Worm (Caenorhabditis elegans) whole organism, late embryonic: ENCODE results near the gene dnj-23.

Source experiments
- C08G9.2 ChIP-seq: sonication (generic microtip); optimal IDR thresholded peaks from 2 replicates; lab custom pipeline; 2016; ENCODE audit warnings: mild to moderate bottlenecking, missing genetic modification characterization, moderate library complexity, missing compliant biosample characterization
- C38D4.7 ChIP-seq: fragments of 200-800 bp; sonication (Bioruptor generic); optimal IDR thresholded peaks from 2 replicates; lab custom pipeline; 2018; ENCODE audit warnings: mild to moderate bottlenecking, missing genetic modification characterization, moderate library complexity, missing compliant biosample characterization
- F13H6.1 ChIP-seq: sonication (generic microtip); optimal IDR thresholded peaks from 2 replicates; lab custom pipeline; 2016; ENCODE audit warnings: missing genetic modification characterization, missing compliant biosample characterization
- K02D7.2 ChIP-seq: sonication (generic microtip); optimal IDR thresholded peaks from 2 replicates; lab custom pipeline; 2017; ENCODE audit warnings: mild to moderate bottlenecking, missing genetic modification characterization, missing compliant biosample characterization
- ahr-1 ChIP-seq: sonication (generic microtip); optimal IDR thresholded peaks from 2 replicates; lab custom pipeline; 2016; ENCODE audit warnings: missing genetic modification characterization, missing compliant biosample characterization
- ama-1 ChIP-seq: fragments of 150-350 bp; optimal IDR thresholded peaks from 2 replicates; lab custom pipeline; 2014
- ceh-14 ChIP-seq: sonication (generic microtip); optimal IDR thresholded peaks from 2 replicates; lab custom pipeline; 2016; ENCODE audit warnings: missing genotype, missing genetic modification characterization, missing compliant biosample characterization
- ceh-18 ChIP-seq: sonication (generic microtip); optimal IDR thresholded peaks from 2 replicates; lab custom pipeline; 2016; ENCODE audit warnings: missing genetic modification characterization, missing compliant biosample characterization
- ceh-19 ChIP-seq: fragments of 200-800 bp; sonication (Bioruptor generic); optimal IDR thresholded peaks from 2 replicates; lab custom pipeline; 2018; ENCODE audit warnings: mild to moderate bottlenecking, missing genetic modification characterization, missing compliant biosample characterization
- ceh-2 ChIP-seq: sonication (generic microtip); optimal IDR thresholded peaks from 2 replicates; lab custom pipeline; 2016; ENCODE audit warnings: missing genotype, missing genetic modification characterization, missing compliant biosample characterization
- ceh-22 ChIP-seq: sonication (generic microtip); optimal IDR thresholded peaks from 2 replicates; lab custom pipeline; 2017; ENCODE audit warnings: missing biosample characterization, missing genetic modification characterization
- ceh-24 ChIP-seq: sonication (generic microtip); optimal IDR thresholded peaks from 2 replicates; lab custom pipeline; 2016; ENCODE audit warnings: mild to moderate bottlenecking, missing genetic modification characterization, missing compliant biosample characterization
- ceh-30 ChIP-seq: fragments of 150-350 bp; optimal IDR thresholded peaks from 2 replicates; lab custom pipeline; 2014; ENCODE audit warnings: missing biosample characterization, missing genetic modification characterization
- ceh-31 ChIP-seq: sonication (generic microtip); optimal IDR thresholded peaks from 2 replicates; lab custom pipeline; 2016; ENCODE audit warnings: missing genetic modification characterization, missing compliant biosample characterization
- ceh-34 ChIP-seq: sonication (generic microtip); optimal IDR thresholded peaks from 2 replicates; lab custom pipeline; 2016; ENCODE audit warnings: mild to moderate bottlenecking, missing genetic modification characterization, missing compliant biosample characterization
- ceh-45 ChIP-seq: fragments of 200-800 bp; sonication (Bioruptor generic); IDR thresholded peaks from 2 replicates; pipeline ENCODE4 v1.3.6; 2022; ENCODE audit warnings: missing genetic modification reagents, missing genetic modification characterization, missing compliant biosample characterization
- ceh-48 ChIP-seq: sonication (generic microtip); optimal IDR thresholded peaks from 2 replicates; lab custom pipeline; 2016; ENCODE audit warnings: missing genetic modification characterization, inconsistent platforms, missing compliant biosample characterization
- ceh-6 ChIP-seq: fragments of 200-800 bp; sonication (Bioruptor generic); optimal IDR thresholded peaks from 2 replicates; lab custom pipeline; 2018; ENCODE audit warnings: mild to moderate bottlenecking, missing genetic modification characterization, missing compliant biosample characterization
- ceh-9 ChIP-seq: sonication (generic microtip); optimal IDR thresholded peaks from 2 replicates; lab custom pipeline; 2016; ENCODE audit warnings: mild to moderate bottlenecking, missing genetic modification characterization, inconsistent platforms, missing compliant biosample characterization
- che-1 ChIP-seq: sonication (generic microtip); optimal IDR thresholded peaks from 2 replicates; lab custom pipeline; 2016; ENCODE audit warnings: mild to moderate bottlenecking, missing genetic modification characterization, missing compliant biosample characterization
- elt-4 ChIP-seq: sonication (generic microtip); optimal IDR thresholded peaks from 2 replicates; lab custom pipeline; 2016; ENCODE audit warnings: missing genetic modification characterization, missing compliant biosample characterization
- ets-4 ChIP-seq: sonication (generic microtip); optimal IDR thresholded peaks from 2 replicates; lab custom pipeline; 2016; ENCODE audit warnings: missing genetic modification characterization, missing compliant biosample characterization
- fax-1 ChIP-seq: sonication (generic microtip); optimal IDR thresholded peaks from 2 replicates; lab custom pipeline; 2016; ENCODE audit warnings: missing genotype, missing genetic modification characterization, missing compliant biosample characterization
- fkh-10 ChIP-seq: fragments of 150-350 bp; optimal IDR thresholded peaks from 2 replicates; lab custom pipeline; 2014; ENCODE audit warnings: missing biosample characterization, missing genetic modification reagents, missing genetic modification characterization
- hlh-13 ChIP-seq: fragments of 200-800 bp; sonication (Bioruptor generic); optimal IDR thresholded peaks from 2 replicates; lab custom pipeline; 2018; ENCODE audit warnings: mild to moderate bottlenecking, missing genetic modification characterization, missing compliant biosample characterization
- hlh-8 ChIP-seq: sonication (generic microtip); optimal IDR thresholded peaks from 2 replicates; lab custom pipeline; 2016; ENCODE audit warnings: missing genotype, missing genetic modification characterization, missing compliant biosample characterization
- lim-6 ChIP-seq: sonication (generic microtip); optimal IDR thresholded peaks from 2 replicates; lab custom pipeline; 2016; ENCODE audit warnings: missing genetic modification characterization, missing compliant biosample characterization
- nfya-1 ChIP-seq: sonication (generic microtip); optimal IDR thresholded peaks from 2 replicates; lab custom pipeline; 2017; ENCODE audit warnings: missing genetic modification characterization, mild to moderate bottlenecking, missing compliant biosample characterization, antibody characterized with exemption, moderate library complexity
- nhr-232 ChIP-seq: sonication (generic microtip); optimal IDR thresholded peaks from 2 replicates; lab custom pipeline; 2016; ENCODE audit warnings: missing genetic modification characterization, missing compliant biosample characterization
- npax-4 ChIP-seq: sonication (generic microtip); optimal IDR thresholded peaks from 2 replicates; lab custom pipeline; 2016; ENCODE audit warnings: missing genetic modification characterization, missing compliant biosample characterization
- pag-3 ChIP-seq: sonication (generic microtip); optimal IDR thresholded peaks from 2 replicates; lab custom pipeline; 2016; ENCODE audit warnings: missing compliant biosample characterization, missing genetic modification characterization, borderline replicate concordance
- pax-1 ChIP-seq: fragments of 150-350 bp; optimal IDR thresholded peaks from 2 replicates; lab custom pipeline; 2014; ENCODE audit warnings: missing biosample characterization, missing genetic modification characterization
- pqm-1 ChIP-seq: sonication (generic microtip); optimal IDR thresholded peaks from 2 replicates; lab custom pipeline; 2016; ENCODE audit warnings: missing genetic modification characterization, missing compliant biosample characterization
- pros-1 ChIP-seq: fragments of 150-350 bp; optimal IDR thresholded peaks from 2 replicates; lab custom pipeline; 2014; ENCODE audit warnings: missing biosample characterization, missing genetic modification reagents, missing genetic modification characterization
- rnt-1 ChIP-seq: sonication (generic microtip); optimal IDR thresholded peaks from 2 replicates; lab custom pipeline; 2016; ENCODE audit warnings: missing genetic modification characterization, missing compliant biosample characterization
- sox-2 ChIP-seq: fragments of 200-800 bp; sonication (Bioruptor generic); IDR thresholded peaks from 2 replicates; pipeline ENCODE4 v1.3.6; 2022; ENCODE audit warnings: missing genetic modification reagents, missing genetic modification characterization, missing compliant biosample characterization
- sox-4 ChIP-seq: sonication (generic microtip); optimal IDR thresholded peaks from 2 replicates; lab custom pipeline; 2017; ENCODE audit warnings: mild to moderate bottlenecking, missing genetic modification characterization, inconsistent platforms, missing compliant biosample characterization
- unc-3 ChIP-seq, 2 experiments: fragments of 200-800 bp in 1 of 2; sonication (Bioruptor generic) in 1 of 2; sonication (generic microtip) in 1 of 2; conservative IDR thresholded peaks in 1 of 2; optimal IDR thresholded peaks in 1 of 2; 2 replicates each; pipeline versions ENCODE4 v1.3.6 to Lab custom; 2016 to 2022; ENCODE audit warnings: missing compliant biosample characterization in 2 of 2, missing genetic modification characterization in 2 of 2, missing genetic modification reagents in 1 of 2
- unc-42 ChIP-seq: sonication (generic microtip); optimal IDR thresholded peaks from 2 replicates; lab custom pipeline; 2016; ENCODE audit warnings: missing genotype, missing genetic modification characterization, missing compliant biosample characterization
- zip-5 ChIP-seq: sonication (generic microtip); optimal IDR thresholded peaks from 2 replicates; lab custom pipeline; 2016; ENCODE audit warnings: missing genetic modification characterization, missing compliant biosample characterization

Gene dnj-23

DNA sequence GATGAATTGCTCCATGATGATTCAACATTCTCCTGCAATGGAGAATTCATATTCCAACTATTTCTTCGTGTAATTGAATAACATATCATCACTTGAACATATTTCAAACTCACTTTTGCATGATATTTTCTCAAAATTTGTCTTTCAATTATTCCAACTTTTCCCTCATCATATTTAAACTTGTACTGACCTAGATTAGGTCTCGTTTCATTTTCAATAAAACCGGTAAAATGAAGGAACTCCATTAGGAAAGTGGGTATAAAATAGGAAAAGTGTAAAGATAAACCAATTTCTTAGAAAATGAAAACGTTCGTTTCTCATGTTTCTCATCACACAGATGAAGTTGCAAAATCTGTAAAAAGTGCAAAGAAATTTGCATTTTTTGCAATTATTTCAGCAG is 43.8 kb upstream of the dnj-23 start, which contains the start of gene col-78:
TSS of gene col-78 (plus strand) at position 301 of the 400 bp plus-strand sequence.
- TF ChIP-seq ama-1 (no peak), pag-3 (tag; lab: Kevin White, UChicago) (no peak), ceh-6 (no peak), zip-5 (no peak), C38D4.7 (GFP tag; lab: Kevin White, UChicago) (no peak), ceh-31 (tag; lab: Kevin White, UChicago) (no peak), sox-4 (tag; lab: Kevin White, UChicago) (no peak), C08G9.2 (tag; lab: Kevin White, UChicago) (no peak)

DNA sequence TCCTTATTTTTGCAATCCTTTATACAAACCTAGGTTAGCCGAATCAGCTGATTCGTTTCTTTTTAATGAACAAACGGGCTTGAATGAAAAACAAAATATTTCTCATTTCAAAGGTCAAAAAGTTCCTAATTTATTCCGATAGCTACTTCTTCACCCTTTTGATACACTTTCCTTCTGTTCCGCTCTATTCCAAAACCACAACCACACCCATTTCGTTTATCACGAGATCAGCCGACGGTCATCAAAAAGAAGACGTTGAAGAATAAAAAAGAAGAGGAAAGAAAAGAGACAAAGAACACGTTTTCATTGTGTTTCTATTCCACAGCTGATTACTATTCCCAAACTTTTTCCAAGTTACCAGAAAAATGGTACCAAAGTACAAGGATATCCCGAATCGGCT is 39.7 kb upstream of the dnj-23 start:
- TF ChIP-seq unc-42 (tag; lab: Kevin White, UChicago): no peak
- no peak for TF ChIP-seq elt-4
- TF ChIP-seq pqm-1 (tag; lab: Kevin White, UChicago): no peak
- no peak for TF ChIP-seq ahr-1 (tag; lab: Kevin White, UChicago)
- no peak for TF ChIP-seq ceh-22
- no peak for TF ChIP-seq che-1 (tag; lab: Kevin White, UChicago)
- TF ChIP-seq F13H6.1 (tag; lab: Kevin White, UChicago): no peak
- TF ChIP-seq hlh-13 (GFP tag; lab: Kevin White, UChicago): no peak
- no peak for TF ChIP-seq ceh-14 (tag; lab: Kevin White, UChicago)
- no peak for TF ChIP-seq ceh-34 (tag; lab: Kevin White, UChicago)
- no peak for TF ChIP-seq ets-4 (tag; lab: Kevin White, UChicago)
- TF ChIP-seq fkh-10: no peak
- TF ChIP-seq npax-4 (tag; lab: Kevin White, UChicago): no peak
- no peak for TF ChIP-seq C38D4.7 (GFP tag; lab: Kevin White, UChicago)
- TF ChIP-seq ceh-18 (tag; lab: Kevin White, UChicago): no peak
- no peak for TF ChIP-seq ceh-19 (GFP tag; lab: Kevin White, UChicago)
- TF ChIP-seq rnt-1 (tag; lab: Kevin White, UChicago): no peak
- no peak for TF ChIP-seq ceh-30
- TF ChIP-seq fax-1 (tag; lab: Kevin White, UChicago): no peak
- TF ChIP-seq nfya-1 (tag; lab: Kevin White, UChicago): no peak

DNA sequence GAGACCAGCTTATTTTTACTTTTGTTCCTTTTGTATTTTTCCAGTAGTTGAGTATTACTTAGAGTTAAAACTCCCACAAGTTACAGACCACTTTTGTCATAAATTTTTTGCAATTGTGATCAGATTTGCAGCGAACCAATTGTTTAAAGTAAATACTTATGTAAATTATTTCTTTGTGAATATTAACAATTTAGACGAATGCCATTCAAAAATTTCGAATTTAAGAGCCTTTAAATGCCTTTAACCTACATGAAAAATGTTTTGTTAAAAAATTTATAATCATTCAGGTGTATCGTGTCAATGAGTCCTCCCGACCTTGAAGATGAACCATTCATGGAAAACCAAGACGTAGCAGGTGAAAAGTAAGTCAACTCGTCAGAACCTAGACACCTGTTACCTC is 37.6 kb upstream of the dnj-23 start, which contains the start of gene W07A12.4:
TSS of gene W07A12.4 (plus strand) at position 301 of the 400 bp plus-strand sequence.
- TF ChIP-seq lim-6 (tag; lab: Kevin White, UChicago): no peak
- no peak for TF ChIP-seq pqm-1 (tag; lab: Kevin White, UChicago)
- TF ChIP-seq ceh-9 (tag; lab: Kevin White, UChicago): no peak
- TF ChIP-seq pros-1 (tag; lab: Kevin White, UChicago): no peak
- TF ChIP-seq hlh-8 (tag; lab: Kevin White, UChicago): no peak
- TF ChIP-seq ceh-48 (tag; lab: Kevin White, UChicago): no peak
- TF ChIP-seq ceh-24 (tag; lab: Kevin White, UChicago): no peak
- no peak for TF ChIP-seq ceh-2 (tag; lab: Kevin White, UChicago)
- TF ChIP-seq nhr-232 (tag; lab: Kevin White, UChicago): no peak
- TF ChIP-seq rnt-1 (tag; lab: Kevin White, UChicago): no peak

DNA sequence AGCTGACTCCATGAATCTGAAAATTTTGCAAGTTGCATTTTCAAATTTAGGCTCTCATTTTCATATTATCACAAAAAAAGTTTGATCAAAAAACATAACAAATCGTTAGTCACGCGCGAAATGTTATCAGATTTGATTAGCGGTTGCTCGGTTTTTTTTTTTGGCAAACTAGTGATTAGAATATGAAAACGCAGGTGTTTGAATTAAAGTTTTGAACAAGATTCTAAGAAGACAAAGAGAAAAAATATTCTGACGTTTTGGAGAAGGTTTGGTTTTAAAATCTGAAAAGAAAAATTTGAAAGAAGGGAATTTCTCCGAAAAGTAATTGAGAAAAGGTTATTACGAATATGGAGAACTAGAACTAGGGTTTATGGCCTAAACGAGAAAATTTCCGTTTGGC is 36.0 kb upstream of the dnj-23 start:
- TF ChIP-seq sox-2 (no peak), pax-1 (no peak), hlh-13 (GFP tag; lab: Kevin White, UChicago) (no peak), ceh-30 (no peak), unc-3 (GFP tag; conservative IDR thresholded peaks at IDR 0.05; lab: Robert Waterston, UW) (no peak), unc-3 (tag; optimal IDR thresholded peaks at IDR 0.05; lab: Kevin White, UChicago) (no peak), K02D7.2 (tag; lab: Kevin White, UChicago) (no peak), ceh-45 (GFP tag; lab: Robert Waterston, UW) (no peak), npax-4 (tag; lab: Kevin White, UChicago) (no peak), ceh-19 (GFP tag; lab: Kevin White, UChicago) (no peak), sox-4 (tag; lab: Kevin White, UChicago) (no peak), fax-1 (tag; lab: Kevin White, UChicago) (no peak)
